Worm (Caenorhabditis elegans) whole organism, L2 larva: ENCODE results near the gene mlt-8.

Source experiments
- ZK546.5 ChIP-seq: sonication (generic microtip); optimal IDR thresholded peaks from 2 replicates; lab custom pipeline; 2017; ENCODE audit warnings: missing biosample characterization, missing genetic modification characterization
- gmeb-1 ChIP-seq: fragments of 150-350 bp; optimal IDR thresholded peaks from 2 replicates; lab custom pipeline; 2014; ENCODE audit warnings: missing biosample characterization, missing genetic modification characterization
- nhr-11 ChIP-seq: fragments of 150-350 bp; optimal IDR thresholded peaks from 2 replicates; lab custom pipeline; 2014; ENCODE audit warnings: missing biosample characterization, missing genetic modification characterization
- nhr-129 ChIP-seq: fragments of 150-350 bp; optimal IDR thresholded peaks from 2 replicates; lab custom pipeline; 2014; ENCODE audit warnings: missing biosample characterization, missing genetic modification characterization
- nhr-21 ChIP-seq: fragments of 150-350 bp; optimal IDR thresholded peaks from 2 replicates; lab custom pipeline; 2014; ENCODE audit warnings: missing biosample characterization, missing genetic modification characterization
- nhr-25 ChIP-seq: fragments of 150-350 bp; sonication (generic microtip); optimal IDR thresholded peaks from 3 replicates; lab custom pipeline; 2014; ENCODE audit warnings: missing biosample characterization, missing genetic modification characterization
- nhr-77 ChIP-seq: fragments of 150-350 bp; optimal IDR thresholded peaks from 2 replicates; lab custom pipeline; 2014; ENCODE audit warnings: missing biosample characterization, missing genetic modification characterization
- sma-3 ChIP-seq: sonication (generic microtip); optimal IDR thresholded peaks from 2 replicates; lab custom pipeline; 2016; ENCODE audit warnings: missing genetic modification reagents, missing genetic modification characterization, missing compliant biosample characterization
- sma-9 ChIP-seq, 2 experiments: fragments of 150-350 bp in 1 of 2; sonication (generic microtip) in 1 of 2; optimal IDR thresholded peaks; 2 replicates each; lab custom pipeline; 2014 to 2016; ENCODE audit warnings: missing genetic modification characterization in 2 of 2, mild to moderate bottlenecking in 1 of 2, missing biosample characterization in 1 of 2, missing compliant biosample characterization in 1 of 2, missing genetic modification reagents in 1 of 2, moderate library complexity in 1 of 2

ce11 chrII:621141-621540 is 49.2 kb upstream of the mlt-8 start:
- TF ChIP-seq gmeb-1 (tag; lab: Kevin White, UChicago) (peak; percentile 41), nhr-25 (tag; lab: Kevin White, UChicago) (no peak), nhr-129 (tag; lab: Kevin White, UChicago) (no peak), nhr-77 (tag; lab: Kevin White, UChicago) (no peak), ZK546.5 (no peak), nhr-21 (tag; lab: Kevin White, UChicago) (no peak), sma-3 (GFP tag; lab: Kevin White, UChicago) (no peak), nhr-11 (tag; lab: Kevin White, UChicago) (no peak), sma-9 (GFP tag; optimal IDR thresholded peaks at IDR 0.05; lab: Kevin White, UChicago) (no peak), sma-9 (tag; optimal IDR thresholded peaks at IDR 0.05; lab: Kevin White, UChicago) (no peak)
